Worm (Caenorhabditis elegans): ENCODE data around the gene flh-2.

Gene flh-2

ce11 chrIII:4917960-4918712 is 33.8 kb upstream of the flh-2 start, which contains the start of gene rpb-8 (continued):
- TF ChIP-seq dsc-1 (tag; optimal IDR thresholded peaks at IDR 0.05) = no peak
- no peak for TF ChIP-seq sup-37 (GFP tag; optimal IDR thresholded peaks at IDR 0.05)
- no peak for TF ChIP-seq egl-13 (tag; optimal IDR thresholded peaks at IDR 0.05)
- peak; percentile 53 for TF ChIP-seq skn-1 (tag; optimal IDR thresholded peaks at IDR 0.05)
- TF ChIP-seq unc-130 (tag; optimal IDR thresholded peaks at IDR 0.05) = peak; percentile 26
- no peak for TF ChIP-seq jun-1 (tag; optimal IDR thresholded peaks at IDR 0.05)
- peak; percentile 29 for TF ChIP-seq xbp-1 (tag; optimal IDR thresholded peaks at IDR 0.05)
- TF ChIP-seq nhr-90 (tag; optimal IDR thresholded peaks at IDR 0.05; ENCODE audit: poor library complexity) = peak; percentile 17
- peak; percentile 3 for TF ChIP-seq irx-1 (tag; optimal IDR thresholded peaks at IDR 0.05)
- TF ChIP-seq ceh-82 (tag; optimal IDR thresholded peaks at IDR 0.05) = peak in 2 of 3 experiments; percentile 28 to 71
- peak; percentile 2; the same call in 1 of the 2 replicates for TF ChIP-seq isw-1 (GFP tag; IDR thresholded peaks at IDR 0.05)
- peak; percentile 87 to 93 for TF ChIP-seq efl-1 (optimal IDR thresholded peaks at IDR 0.05)
- TF ChIP-seq efl-1 (GFP tag; optimal IDR thresholded peaks at IDR 0.05 in 1 of 2) = peak; percentile 93 to 99
- TF ChIP-seq blmp-1 (tag; optimal IDR thresholded peaks at IDR 0.05) = peak; percentile 77
- TF ChIP-seq egl-27 (tag; optimal IDR thresholded peaks at IDR 0.05) = no peak

- TF ChIP-seq nhr-11 (tag; optimal IDR thresholded peaks at IDR 0.05) (no peak), vab-15 (tag; optimal IDR thresholded peaks at IDR 0.05) (no peak), lin-39 (tag; optimal IDR thresholded peaks at IDR 0.05) (no peak), egl-13 (tag; optimal IDR thresholded peaks at IDR 0.05) (no peak), ceh-90 (tag; optimal IDR thresholded peaks at IDR 0.05) (no peak), nhr-47 (tag; optimal IDR thresholded peaks at IDR 0.05) (no peak)
Measured at ce11 chrIII:4918906-4919305, 33.0 kb upstream of the flh-2 start.

ce11 chrIII:4920221-4920620 is 31.7 kb upstream of the flh-2 start, which contains the start of gene ula-1:
Gene ula-1 (minus strand): TSS chrIII:4920321.
- no peak for TF ChIP-seq fkh-4 (tag; optimal IDR thresholded peaks at IDR 0.05; ENCODE audit: borderline replicate concordance)
- no peak for TF ChIP-seq ztf-11 (tag; optimal IDR thresholded peaks at IDR 0.05)
- no peak for TF ChIP-seq snpc-4 (tag; optimal IDR thresholded peaks at IDR 0.05)
- TF ChIP-seq lsy-2 (tag; optimal IDR thresholded peaks at IDR 0.05) = no peak
- TF ChIP-seq aly-2 (tag; optimal IDR thresholded peaks at IDR 0.05) = no peak
- no peak for TF ChIP-seq nhr-77 (tag; optimal IDR thresholded peaks at IDR 0.05)
- TF ChIP-seq hlh-17 (GFP tag; optimal IDR thresholded peaks at IDR 0.05; ENCODE audit: borderline replicate concordance) = no peak
- TF ChIP-seq isw-1 (GFP tag; IDR thresholded peaks at IDR 0.05) = no peak
- no peak for TF ChIP-seq lin-14 (GFP tag; optimal IDR thresholded peaks at IDR 0.05)
- no peak for TF ChIP-seq unc-86 (tag; optimal IDR thresholded peaks at IDR 0.05)
- no peak for TF ChIP-seq fkh-8 (tag; optimal IDR thresholded peaks at IDR 0.05)
- no peak for TF ChIP-seq fkh-10 (GFP tag; optimal IDR thresholded peaks at IDR 0.05)
- TF ChIP-seq nhr-84 (tag; optimal IDR thresholded peaks at IDR 0.05) = no peak
- TF ChIP-seq nhr-11 (tag; optimal IDR thresholded peaks at IDR 0.05) = no peak
- no peak for TF ChIP-seq rnt-1 (tag; optimal IDR thresholded peaks at IDR 0.05)
- TF ChIP-seq sox-4 (tag; optimal IDR thresholded peaks at IDR 0.05) = no peak
- TF ChIP-seq nhr-76 (tag; optimal IDR thresholded peaks at IDR 0.05) = no peak
- no peak for TF ChIP-seq tlp-1 (tag; optimal IDR thresholded peaks at IDR 0.05)
- no peak for TF ChIP-seq skn-1 (tag; optimal IDR thresholded peaks at IDR 0.05)

ce11 chrIII:4922020-4922419 is 29.9 kb upstream of the flh-2 start, which contains the start of gene mmab-1:
Gene mmab-1 (minus strand): TSS chrIII:4922114.
- peak; percentile 4 for TF ChIP-seq tbx-2 (tag; optimal IDR thresholded peaks at IDR 0.05)
- TF ChIP-seq nhr-90 (tag; optimal IDR thresholded peaks at IDR 0.05; ENCODE audit: poor library complexity) = peak; percentile 60
- TF ChIP-seq grh-1 (GFP tag; IDR thresholded peaks at IDR 0.05) = peak; percentile 51
- peak in 1 of 2 experiments; percentile 8 for TF ChIP-seq lin-35 (GFP tag; optimal IDR thresholded peaks at IDR 0.05)
- peak in 1 of 3 experiments; percentile 11 for TF ChIP-seq dpl-1 (GFP tag; optimal IDR thresholded peaks at IDR 0.05)
- peak; percentile 66 for TF ChIP-seq nhr-19 (GFP tag; conservative IDR thresholded peaks at IDR 0.05)
- TF ChIP-seq ceh-88 (GFP tag; IDR thresholded peaks at IDR 0.05) = peak; percentile 8; the same call in 1 of the 2 replicates
- peak; percentile 59 for TF ChIP-seq nhr-71 (tag; optimal IDR thresholded peaks at IDR 0.05)
- TF ChIP-seq fkh-8 (tag; optimal IDR thresholded peaks at IDR 0.05) = peak; percentile 36
- peak; percentile 19 for TF ChIP-seq swsn-7 (tag; optimal IDR thresholded peaks at IDR 0.05)
- TF ChIP-seq efl-1 (optimal IDR thresholded peaks at IDR 0.05) = peak; percentile 15 to 30
- TF ChIP-seq efl-1 (GFP tag; optimal IDR thresholded peaks at IDR 0.05 in 1 of 2) = peak in 1 of 2 experiments; percentile 91
- TF ChIP-seq nhr-47 (tag; optimal IDR thresholded peaks at IDR 0.05) = peak; percentile 57
- peak; percentile 18 for TF ChIP-seq nhr-20 (tag; optimal IDR thresholded peaks at IDR 0.05)
- TF ChIP-seq snu-23 (GFP tag; optimal IDR thresholded peaks at IDR 0.05) = peak; percentile 36
- peak; percentile 15 for TF ChIP-seq dsc-1 (tag; optimal IDR thresholded peaks at IDR 0.05)
- peak in 1 of 2 experiments; percentile 18 for TF ChIP-seq lsy-2 (tag; optimal IDR thresholded peaks at IDR 0.05)

Measured in whole organism, L1 larva.